Fruit fly (Drosophila melanogaster) whole organism, prepupa: Measurements from ENCODE around the gene CG43447.
A peak's percentile ranks its signal among the peaks of the same experiment; 100 is the strongest.

Experiments used
- CG10631 ChIP-seq: fragments of 200-800 bp; sonication (Bioruptor generic); optimal IDR thresholded peaks from 2 replicates; lab custom pipeline; 2016; ENCODE audit warnings: missing biosample characterization, missing genetic modification characterization
- CG10669 ChIP-seq: fragments of 200-800 bp; sonication (Bioruptor generic); optimal IDR thresholded peaks from 3 replicates; lab custom pipeline; 2018; ENCODE audit warnings: missing biosample characterization, mild to moderate bottlenecking, missing genetic modification characterization, moderate library complexity
- CG11294 ChIP-seq: fragments of 200-800 bp; sonication (Bioruptor generic); IDR thresholded peaks from 2 replicates; pipeline ENCODE4 v1.3.6; 2022; ENCODE audit warnings: missing biosample characterization, missing genetic modification characterization
- CG11762 ChIP-seq: fragments of 200-800 bp; sonication (Bioruptor generic); optimal IDR thresholded peaks from 3 replicates; lab custom pipeline; 2016; ENCODE audit warnings: missing biosample characterization, missing genetic modification characterization; ENCODE audit not compliant: insufficient read depth
- CG15336 ChIP-seq: fragments of 200-800 bp; sonication (Bioruptor generic); IDR thresholded peaks from 2 replicates; pipeline ENCODE4 v1.3.6; 2022; ENCODE audit warnings: missing biosample characterization, missing genetic modification characterization
- CG1621 ChIP-seq: fragments of 200-800 bp; sonication (Bioruptor generic); optimal IDR thresholded peaks from 3 replicates; lab custom pipeline; 2018; ENCODE audit warnings: missing biosample characterization, mild to moderate bottlenecking, missing genetic modification characterization
- CG3032 ChIP-seq: fragments of 200-800 bp; optimal IDR thresholded peaks from 2 replicates; lab custom pipeline; 2019; ENCODE audit warnings: missing biosample characterization, mild to moderate bottlenecking, missing genetic modification characterization, moderate library complexity
- CG32006 ChIP-seq: fragments of 200-800 bp; sonication (Bioruptor generic); optimal IDR thresholded peaks from 3 replicates; lab custom pipeline; 2017; ENCODE audit warnings: missing biosample characterization, mild to moderate bottlenecking, missing genetic modification characterization
- CG34406 ChIP-seq: fragments of 200-800 bp; sonication (Bioruptor generic); optimal IDR thresholded peaks from 3 replicates; lab custom pipeline; 2016; ENCODE audit warnings: missing biosample characterization, missing genetic modification characterization
- CG3919 ChIP-seq: fragments of 200-800 bp; sonication (Bioruptor generic); optimal IDR thresholded peaks from 3 replicates; lab custom pipeline; 2016; ENCODE audit warnings: missing biosample characterization, missing genetic modification characterization
- CG6163 ChIP-seq: fragments of 200-800 bp; sonication (Bioruptor generic); IDR thresholded peaks from 3 replicates; pipeline ENCODE4 v1.3.6; 2022; ENCODE audit warnings: missing biosample characterization, missing genetic modification characterization
- CG6276 ChIP-seq: fragments of 200-800 bp; sonication (Bioruptor generic); optimal IDR thresholded peaks from 2 replicates; lab custom pipeline; 2017; ENCODE audit warnings: missing biosample characterization, mild to moderate bottlenecking, missing genetic modification characterization
- CG6792 ChIP-seq: fragments of 200-800 bp; sonication (Bioruptor generic); optimal IDR thresholded peaks from 3 replicates; lab custom pipeline; 2016; ENCODE audit warnings: missing biosample characterization, missing genetic modification characterization
- CG7368 ChIP-seq: fragments of 200-800 bp; sonication (Bioruptor generic); optimal IDR thresholded peaks from 3 replicates; lab custom pipeline; 2016; ENCODE audit warnings: missing biosample characterization, missing genetic modification characterization
- CG8119 ChIP-seq: fragments of 200-800 bp; sonication (Bioruptor generic); IDR thresholded peaks from 3 replicates; pipeline ENCODE4 v1.3.6; 2022; ENCODE audit warnings: missing biosample characterization, missing genetic modification characterization
- CG8319 ChIP-seq: fragments of 200-800 bp; sonication (Bioruptor generic); optimal IDR thresholded peaks from 3 replicates; lab custom pipeline; 2016; ENCODE audit warnings: missing biosample characterization, missing genetic modification characterization
- CG8632 ChIP-seq: fragments of 200-800 bp; sonication (Bioruptor generic); optimal IDR thresholded peaks from 3 replicates; lab custom pipeline; 2016; ENCODE audit warnings: missing biosample characterization, missing genetic modification characterization
- CG9139 ChIP-seq: fragments of 200-800 bp; sonication (Bioruptor generic); optimal IDR thresholded peaks from 3 replicates; lab custom pipeline; 2017; ENCODE audit warnings: missing biosample characterization, mild to moderate bottlenecking, missing genetic modification characterization
- Eip75B ChIP-seq: fragments of 200-800 bp; sonication (Bioruptor generic); optimal IDR thresholded peaks from 3 replicates; lab custom pipeline; 2016; ENCODE audit warnings: missing biosample characterization, missing genetic modification characterization
- Eip78C ChIP-seq: fragments of 200-800 bp; sonication (Bioruptor generic); peaks from one replicate; lab custom pipeline; 2016; ENCODE audit warnings: missing biosample characterization, missing genetic modification characterization
- Ets21C ChIP-seq: fragments of 200-800 bp; sonication (Bioruptor generic); optimal IDR thresholded peaks from 3 replicates; lab custom pipeline; 2016; ENCODE audit warnings: missing biosample characterization, missing genetic modification characterization
- Ets96B ChIP-seq: fragments of 200-800 bp; optimal IDR thresholded peaks from 2 replicates; lab custom pipeline; 2019; ENCODE audit warnings: missing biosample characterization, mild to moderate bottlenecking, missing genetic modification characterization, moderate library complexity
- Hr38 ChIP-seq: sonication (Bioruptor generic); optimal IDR thresholded peaks from 2 replicates; lab custom pipeline; 2016; ENCODE audit warnings: missing biosample characterization, missing genetic modification characterization
- Hr39 ChIP-seq: fragments of 200-800 bp; sonication (Bioruptor generic); optimal IDR thresholded peaks from 2 replicates; lab custom pipeline; 2016; ENCODE audit warnings: missing biosample characterization, missing genetic modification characterization
- Hr4 ChIP-seq: fragments of 200-800 bp; sonication (Bioruptor generic); optimal IDR thresholded peaks from 3 replicates; lab custom pipeline; 2016; ENCODE audit warnings: missing biosample characterization, missing genetic modification characterization
- Met ChIP-seq: fragments of 200-800 bp; sonication (Bioruptor generic); optimal IDR thresholded peaks from 3 replicates; lab custom pipeline; 2016; ENCODE audit warnings: missing biosample characterization, missing genetic modification characterization
- OdsH ChIP-seq: fragments of 200-800 bp; sonication (Bioruptor generic); optimal IDR thresholded peaks from 3 replicates; lab custom pipeline; 2016; ENCODE audit warnings: missing biosample characterization, missing genetic modification characterization
- Sox14 ChIP-seq: fragments of 200-800 bp; sonication (Bioruptor generic); optimal IDR thresholded peaks from 3 replicates; lab custom pipeline; 2016; ENCODE audit warnings: missing biosample characterization, missing genetic modification characterization
- Sox15 ChIP-seq: fragments of 200-800 bp; sonication (Bioruptor generic); optimal IDR thresholded peaks from 3 replicates; lab custom pipeline; 2016; ENCODE audit warnings: missing biosample characterization, missing genetic modification characterization
- achi ChIP-seq: fragments of 200-800 bp; sonication (Bioruptor generic); optimal IDR thresholded peaks from 3 replicates; lab custom pipeline; 2016; ENCODE audit warnings: missing biosample characterization, missing genetic modification characterization
- cyc ChIP-seq: fragments of 200-800 bp; sonication (Bioruptor generic); optimal IDR thresholded peaks from 3 replicates; lab custom pipeline; 2016; ENCODE audit warnings: missing biosample characterization, missing genetic modification characterization
- dac ChIP-seq: fragments of 200-800 bp; sonication (Bioruptor generic); optimal IDR thresholded peaks from 2 replicates; lab custom pipeline; 2017; ENCODE audit warnings: missing biosample characterization, mild to moderate bottlenecking, missing genetic modification characterization
- dsx ChIP-seq: fragments of 200-800 bp; optimal IDR thresholded peaks from 3 replicates; lab custom pipeline; 2019; ENCODE audit warnings: missing biosample characterization, mild to moderate bottlenecking, missing genetic modification characterization, moderate library complexity; ENCODE audit not compliant: poor library complexity, severe bottlenecking
- eg ChIP-seq: fragments of 200-800 bp; sonication (Bioruptor generic); IDR thresholded peaks from 3 replicates; pipeline ENCODE4 v1.3.6; 2022; ENCODE audit warnings: missing biosample characterization, missing genetic modification characterization
- fd59A ChIP-seq: fragments of 200-800 bp; sonication (Bioruptor generic); optimal IDR thresholded peaks from 2 replicates; lab custom pipeline; 2017; ENCODE audit warnings: missing biosample characterization, mild to moderate bottlenecking, missing genetic modification characterization, missing genetic modification reagents
- fkh ChIP-seq: fragments of 200-800 bp; sonication (Bioruptor generic); optimal IDR thresholded peaks from 3 replicates; lab custom pipeline; 2017; ENCODE audit warnings: missing biosample characterization, mild to moderate bottlenecking, missing genetic modification characterization, moderate library complexity
- net ChIP-seq: fragments of 200-800 bp; sonication (Bioruptor generic); optimal IDR thresholded peaks from 3 replicates; lab custom pipeline; 2016; ENCODE audit warnings: missing biosample characterization, missing genetic modification characterization
- spab ChIP-seq: fragments of 200-800 bp; sonication (Bioruptor generic); optimal IDR thresholded peaks from 2 replicates; lab custom pipeline; 2017; ENCODE audit warnings: missing biosample characterization, mild to moderate bottlenecking, missing genetic modification characterization, missing genetic modification reagents
- ss ChIP-seq, 2 experiments: fragments of 200-800 bp; sonication (Bioruptor generic); optimal IDR thresholded peaks; 2 replicates in 1 of 2; 3 replicates in 1 of 2; lab custom pipeline; 2017 to 2018; ENCODE audit warnings: mild to moderate bottlenecking in 2 of 2, missing biosample characterization in 2 of 2, missing genetic modification characterization in 2 of 2, moderate library complexity in 1 of 2
- vri ChIP-seq: fragments of 200-800 bp; sonication (Bioruptor generic); optimal IDR thresholded peaks from 3 replicates; lab custom pipeline; 2016; ENCODE audit warnings: missing biosample characterization, mild to moderate bottlenecking, missing genetic modification characterization

The CG43447 gene

DNA sequence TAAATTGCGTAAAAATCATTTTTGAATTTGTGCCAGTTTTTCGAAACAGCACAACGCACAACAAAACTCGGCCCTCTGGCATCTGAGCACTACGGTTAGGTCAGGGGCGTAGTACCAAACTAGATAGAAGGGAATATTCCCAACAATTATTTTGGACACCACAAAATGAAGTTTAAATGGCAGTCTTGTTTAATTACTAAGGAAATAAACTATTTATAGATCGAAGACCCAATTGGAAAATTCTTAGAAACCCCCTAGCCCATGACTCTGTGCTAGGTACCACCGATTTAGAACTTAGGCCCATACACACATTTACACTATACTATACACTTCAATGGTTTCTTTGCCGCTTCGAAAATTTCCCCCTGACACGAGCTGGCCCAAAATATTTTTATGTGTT is 33.1 kb upstream of the CG43447 start (continued):
- TF ChIP-seq CG8319 (GFP tag; lab: Kevin White, UChicago), result no peak
- no peak for TF ChIP-seq net (GFP tag; lab: Kevin White, UChicago)
- TF ChIP-seq vri (GFP tag; lab: Kevin White, UChicago), result no peak
- no peak for TF ChIP-seq CG7368 (GFP tag; lab: Kevin White, UChicago)
- no peak for TF ChIP-seq fd59A
- TF ChIP-seq Hr4 (GFP tag; lab: Kevin White, UChicago), result peak; percentile 56
- no peak for TF ChIP-seq OdsH (GFP tag; lab: Kevin White, UChicago)
- peak; percentile 47; the same call in 1 of the 2 replicates for TF ChIP-seq CG11294 (GFP tag; lab: Robert Waterston, UW)
- TF ChIP-seq CG6792 (GFP tag; lab: Kevin White, UChicago), result no peak
- no peak for TF ChIP-seq Sox14
- TF ChIP-seq Hr39, result no peak

DNA sequence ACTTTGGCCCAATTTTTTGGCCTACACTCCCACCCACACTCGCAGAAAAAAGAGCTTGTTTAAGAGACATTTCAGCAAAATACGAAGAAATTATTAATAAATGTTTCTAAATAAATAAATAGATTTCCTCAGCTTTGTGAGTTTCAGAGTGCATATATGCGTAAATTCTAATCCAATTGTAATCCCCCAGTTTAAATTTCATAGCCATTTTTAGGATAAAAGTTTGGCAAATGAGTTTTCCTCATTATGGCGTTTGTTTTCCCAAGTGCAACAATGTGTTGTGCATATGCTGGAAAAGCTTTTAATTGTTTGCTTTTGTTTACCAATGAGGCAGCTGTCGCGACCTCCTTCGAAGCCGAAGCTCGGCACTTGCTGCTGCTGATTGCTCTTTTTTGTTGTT is 31.4 kb upstream of the CG43447 start:
- peak; percentile 54 for TF ChIP-seq Eip78C (GFP tag; lab: Kevin White, UChicago)
- no peak for TF ChIP-seq Sox15 (GFP tag; lab: Kevin White, UChicago)

DNA sequence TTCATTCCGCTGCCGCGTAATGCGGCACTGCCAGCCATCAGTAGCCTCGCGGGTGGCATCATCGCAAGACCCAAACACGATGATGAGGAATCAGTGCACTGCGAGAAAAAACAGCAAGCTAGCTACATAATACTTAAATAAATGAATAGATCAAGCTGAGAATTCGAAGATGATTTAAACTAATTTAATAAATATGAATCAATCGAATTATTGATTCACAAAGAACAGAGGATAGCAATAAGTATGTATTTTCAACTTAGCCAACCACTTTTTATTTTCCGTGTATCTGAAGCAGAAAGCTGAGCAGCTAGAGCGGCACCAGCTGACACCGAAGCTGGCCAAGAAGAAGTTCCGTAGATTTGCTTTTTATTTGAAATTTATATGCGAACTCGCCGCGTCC is 26.9 kb upstream of the CG43447 start:
- TF ChIP-seq Eip78C (GFP tag; lab: Kevin White, UChicago) (peak; percentile 41), CG15336 (GFP tag; lab: Robert Waterston, UW) (0 out of 2 replicates have a peak, but pooled peaks have one; percentile 11), eg (GFP tag; lab: Robert Waterston, UW) (no peak), CG11294 (GFP tag; lab: Robert Waterston, UW) (no peak), Ets96B (tag; lab: Kevin White, UChicago) (peak; percentile 11), spab (no peak), CG6276 (GFP tag; lab: Kevin White, UChicago) (no peak), Eip75B (GFP tag; lab: Kevin White, UChicago) (no peak), CG9139 (GFP tag; lab: Kevin White, UChicago) (no peak)

DNA sequence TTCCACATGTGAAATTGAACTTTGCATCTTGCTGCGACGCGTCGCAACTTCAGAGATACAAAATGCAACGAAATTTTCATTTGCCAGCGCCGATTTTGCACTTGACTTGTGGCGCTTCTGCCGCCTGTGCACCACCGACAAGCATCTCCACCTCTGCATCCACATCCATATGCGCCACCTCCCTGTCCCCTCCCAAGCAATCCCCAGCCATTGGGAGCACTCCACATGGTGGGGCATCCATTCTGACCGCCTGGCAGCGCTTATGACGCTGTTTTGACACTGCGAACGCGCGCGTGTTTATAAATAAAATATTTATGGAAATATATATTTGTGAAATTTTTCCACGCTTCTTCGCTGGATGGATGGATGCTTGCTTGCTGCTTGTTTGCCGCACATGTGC is 24.8 kb upstream of the CG43447 start:
- TF ChIP-seq CG10669 (GFP tag; lab: Kevin White, UChicago) (no peak), ss (GFP tag; optimal IDR thresholded peaks at IDR 0.05; lab: Kevin White, UChicago) (peak in 1 of 2 experiments; percentile 15), net (GFP tag; lab: Kevin White, UChicago) (peak; percentile 58)

DNA sequence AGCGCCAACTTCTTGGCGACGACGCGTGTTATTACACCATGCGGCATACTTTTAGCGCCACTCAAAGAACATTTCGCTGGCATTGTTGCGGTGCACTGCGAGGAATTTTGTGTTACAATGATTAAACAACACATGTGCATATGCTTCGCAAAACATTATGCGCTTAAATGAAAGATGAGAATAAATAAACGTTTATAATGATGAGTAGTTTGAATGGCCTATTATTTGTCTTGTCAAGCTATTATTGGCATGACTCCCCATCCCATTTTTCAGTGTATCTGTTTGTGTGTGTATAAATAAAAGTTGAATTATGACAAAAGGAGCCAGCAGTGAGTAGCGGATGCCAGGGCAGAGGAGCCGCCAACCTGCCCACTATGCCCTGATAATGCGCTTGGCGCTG is 18.3 kb upstream of the CG43447 start:
- no peak for TF ChIP-seq CG8632 (GFP tag; lab: Kevin White, UChicago)
- TF ChIP-seq OdsH (GFP tag; lab: Kevin White, UChicago), result peak; percentile 8
- peak; percentile 24 for TF ChIP-seq CG3919
- peak; percentile 7 for TF ChIP-seq Hr4 (GFP tag; lab: Kevin White, UChicago)
- peak; percentile 40 for TF ChIP-seq Ets96B (tag; lab: Kevin White, UChicago)
- peak; percentile 21 for TF ChIP-seq CG10631 (GFP tag; lab: Kevin White, UChicago)
- peak; percentile 42 for TF ChIP-seq Eip78C (GFP tag; lab: Kevin White, UChicago)
- peak; percentile 39 for TF ChIP-seq CG32006 (GFP tag; lab: Kevin White, UChicago)
- TF ChIP-seq CG3032 (tag; lab: Kevin White, UChicago), result peak; percentile 14
- TF ChIP-seq Met (GFP tag; lab: Kevin White, UChicago), result no peak
- TF ChIP-seq Eip75B (GFP tag; lab: Kevin White, UChicago), result no peak
- no peak for TF ChIP-seq CG1621 (tag; lab: Kevin White, UChicago)
- peak; percentile 30 for TF ChIP-seq CG10669 (GFP tag; lab: Kevin White, UChicago)
- peak; percentile 46; the same call in 1 of the 3 replicates for TF ChIP-seq CG6163
- TF ChIP-seq CG8119 (GFP tag; lab: Robert Waterston, UW), result no peak

DNA sequence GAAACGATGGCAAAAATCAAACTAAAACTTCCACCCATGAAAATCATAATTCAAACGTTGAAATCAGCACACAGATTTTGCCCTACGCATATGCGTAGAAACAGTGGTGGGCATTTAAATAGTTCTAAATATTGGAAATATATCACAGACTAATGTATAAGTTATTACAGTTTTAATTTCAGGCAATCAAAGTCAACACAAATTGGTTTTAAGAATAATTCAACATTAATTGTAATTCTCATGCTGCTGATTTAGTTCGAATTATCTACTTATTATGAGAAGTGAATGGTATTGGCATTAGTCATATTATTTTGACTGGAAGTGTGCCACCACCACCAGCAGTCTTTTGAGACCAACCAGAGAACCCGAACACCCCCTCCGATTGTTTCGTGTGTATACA is 13.4 kb upstream of the CG43447 start:
- TF ChIP-seq Eip78C (GFP tag; lab: Kevin White, UChicago) (no peak), Hr4 (GFP tag; lab: Kevin White, UChicago) (no peak), CG34406 (no peak), CG7368 (GFP tag; lab: Kevin White, UChicago) (no peak), CG6792 (GFP tag; lab: Kevin White, UChicago) (no peak), Hr39 (no peak), dac (GFP tag; lab: Kevin White, UChicago) (no peak), CG10631 (GFP tag; lab: Kevin White, UChicago) (no peak), vri (GFP tag; lab: Kevin White, UChicago) (no peak), Hr38 (GFP tag; lab: Kevin White, UChicago) (no peak), spab (no peak), achi (no peak), Ets21C (GFP tag; lab: Kevin White, UChicago) (no peak), CG8632 (GFP tag; lab: Kevin White, UChicago) (no peak), eg (GFP tag; lab: Robert Waterston, UW) (no peak), CG3919 (no peak), fkh (GFP tag; lab: Kevin White, UChicago) (no peak), CG11762 (GFP tag; lab: Kevin White, UChicago) (no peak), dsx (GFP tag; lab: Kevin White, UChicago) (no peak), cyc (no peak)
